Worm (Caenorhabditis elegans): ENCODE measurements around the gene act-2.

Gene act-2

ce11 chrV:11073354-11073753 lies 4.6 kb downstream of the act-2 start:
- no peak for TF ChIP-seq dox-1 (GFP tag; IDR thresholded peaks at IDR 0.05)
- no peak for TF ChIP-seq attf-5 (GFP tag; optimal IDR thresholded peaks at IDR 0.05)
- TF ChIP-seq hsf-1 (GFP tag; IDR thresholded peaks at IDR 0.05): no peak
- TF ChIP-seq egl-18 (GFP tag; IDR thresholded peaks at IDR 0.05): no peak
- TF ChIP-seq tbx-9 (tag; optimal IDR thresholded peaks at IDR 0.05; ENCODE audit: borderline replicate concordance): no peak
- TF ChIP-seq hlh-12 (tag; optimal IDR thresholded peaks at IDR 0.05): no peak
- TF ChIP-seq snpc-3.4 (tag; optimal IDR thresholded peaks at IDR 0.05): no peak
- no peak for TF ChIP-seq ama-1 (optimal IDR thresholded peaks at IDR 0.05)
- no peak for TF ChIP-seq ama-1 (GFP tag; optimal IDR thresholded peaks at IDR 0.05)
- TF ChIP-seq madf-10 (tag; optimal IDR thresholded peaks at IDR 0.05): no peak
- TF ChIP-seq B0336.3 (GFP tag; IDR thresholded peaks at IDR 0.05): no peak
- TF ChIP-seq F39B2.1 (GFP tag; IDR thresholded peaks at IDR 0.05): no peak
- TF ChIP-seq sea-2 (GFP tag; IDR thresholded peaks at IDR 0.05): no peak
- TF ChIP-seq lsy-27 (tag; optimal IDR thresholded peaks at IDR 0.05; ENCODE audit: borderline replicate concordance, insufficient read depth): no peak
- TF ChIP-seq C17E4.6 (GFP tag; IDR thresholded peaks at IDR 0.05): no peak
- TF ChIP-seq zim-3 (tag; optimal IDR thresholded peaks at IDR 0.05): no peak
- TF ChIP-seq mes-4 (tag; optimal IDR thresholded peaks at IDR 0.05): no peak
- no peak for TF ChIP-seq xnd-1 (tag; optimal IDR thresholded peaks at IDR 0.05)
- TF ChIP-seq unc-62 (GFP tag; optimal IDR thresholded peaks at IDR 0.05): no peak
- TF ChIP-seq F37B4.10 (GFP tag; IDR thresholded peaks at IDR 0.05): no peak

DNA sequence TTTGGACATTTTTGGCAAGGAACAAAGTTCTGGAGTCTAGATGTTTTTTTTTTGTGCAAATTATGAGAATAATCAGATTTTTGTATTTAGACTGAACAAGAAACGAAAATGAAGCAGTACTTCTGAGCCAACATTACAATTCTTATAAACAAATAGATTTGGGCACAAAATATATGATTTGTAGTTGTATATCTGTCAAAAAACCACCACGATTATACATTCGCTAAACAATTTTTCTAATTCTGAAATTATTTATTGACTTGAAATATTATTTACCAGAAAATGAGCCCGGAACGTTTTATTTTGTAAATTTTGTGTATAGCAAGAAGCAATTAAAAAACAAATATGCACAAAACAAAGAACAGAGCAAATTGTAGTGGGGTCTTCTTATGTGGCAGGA lies 6.5 kb downstream of the act-2 start:
- 0 out of 2 replicates have a peak, but pooled peaks have one; percentile 22 for TF ChIP-seq Y53G8AR.9 (GFP tag; conservative IDR thresholded peaks at IDR 0.05)
- TF ChIP-seq repo-1 (tag; optimal IDR thresholded peaks at IDR 0.05): no peak
- TF ChIP-seq sea-2 (GFP tag; IDR thresholded peaks at IDR 0.05): no peak
- TF ChIP-seq ceh-91 (GFP tag; IDR thresholded peaks at IDR 0.05): no peak
- TF ChIP-seq F55B11.4 (tag; optimal IDR thresholded peaks at IDR 0.05; ENCODE audit: borderline replicate concordance, insufficient read depth): no peak
- TF ChIP-seq F39B2.1 (GFP tag; IDR thresholded peaks at IDR 0.05): no peak
- no peak for TF ChIP-seq T26A5.8 (tag; optimal IDR thresholded peaks at IDR 0.05)
- no peak for TF ChIP-seq ztf-6 (GFP tag; IDR thresholded peaks at IDR 0.05)
- TF ChIP-seq nfyb-1 (GFP tag; IDR thresholded peaks at IDR 0.05): no peak
- no peak for TF ChIP-seq efl-1 (GFP tag; optimal IDR thresholded peaks at IDR 0.05)
- TF ChIP-seq ztf-22 (GFP tag; optimal IDR thresholded peaks at IDR 0.05): no peak
- TF ChIP-seq pha-4 (tag; optimal IDR thresholded peaks at IDR 0.05): no peak
- no peak for TF ChIP-seq Y53F4B.3 (GFP tag; IDR thresholded peaks at IDR 0.05)
- TF ChIP-seq cebp-1 (GFP tag; IDR thresholded peaks at IDR 0.05): no peak
- no peak for TF ChIP-seq cebp-1 (tag; optimal IDR thresholded peaks at IDR 0.05)
- no peak for TF ChIP-seq lag-1 (GFP tag; IDR thresholded peaks at IDR 0.05)
- peak; percentile 45; the same call in 1 of the 2 replicates for TF ChIP-seq ekl-4 (GFP tag; IDR thresholded peaks at IDR 0.05)

ce11 chrV:11070388-11070787 lies 7.6 kb downstream of the act-2 start:
- peak; percentile 77 for TF ChIP-seq nhr-80 (tag; optimal IDR thresholded peaks at IDR 0.05)
- TF ChIP-seq D2030.7 (GFP tag; IDR thresholded peaks at IDR 0.05): no peak

ce11 chrV:11069277-11069676 lies 8.7 kb downstream of the act-2 start, which contains the start of gene T04C12.8:
T04C12.8 (minus strand) TSS chrV:11069358.
- peak; percentile 2 for TF ChIP-seq ets-4 (GFP tag; optimal IDR thresholded peaks at IDR 0.05)
- peak; percentile 88 for TF ChIP-seq unc-62 (GFP tag; optimal IDR thresholded peaks at IDR 0.05)
- TF ChIP-seq F23B12.7 (tag; optimal IDR thresholded peaks at IDR 0.05; ENCODE audit: insufficient read depth): no peak
- TF ChIP-seq B0336.3 (GFP tag; IDR thresholded peaks at IDR 0.05): 0 out of 2 replicates have a peak, but pooled peaks have one; percentile 24
- peak; percentile 46 for TF ChIP-seq tlf-1 (GFP tag; optimal IDR thresholded peaks at IDR 0.05)
- peak; percentile 95 for TF ChIP-seq nhr-80 (tag; optimal IDR thresholded peaks at IDR 0.05)
- peak in 1 of 2 experiments; percentile 27 for TF ChIP-seq let-607 (tag; optimal IDR thresholded peaks at IDR 0.05)
- TF ChIP-seq ceh-79 (tag; optimal IDR thresholded peaks at IDR 0.05): no peak
- peak; percentile 84 for TF ChIP-seq ztf-22 (GFP tag; optimal IDR thresholded peaks at IDR 0.05)
- peak; percentile 9 for TF ChIP-seq tbp1 (GFP tag; optimal IDR thresholded peaks at IDR 0.05)
- TF ChIP-seq atf-7 (tag; optimal IDR thresholded peaks at IDR 0.05): peak; percentile 79
- no peak for TF ChIP-seq snpc-4 (GFP tag; optimal IDR thresholded peaks at IDR 0.05)
- peak in 1 of 4 experiments; percentile 14 for TF ChIP-seq snpc-4 (tag; optimal IDR thresholded peaks at IDR 0.05)
- TF ChIP-seq lin-40 (tag; optimal IDR thresholded peaks at IDR 0.05): peak; percentile 34

Measured in whole organism, young adult.